Worm (Caenorhabditis elegans): ENCODE measurements around the gene ddr-2.
A peak's percentile ranks its signal among the peaks of the same experiment; 100 is the strongest.

Gene ddr-2

DNA sequence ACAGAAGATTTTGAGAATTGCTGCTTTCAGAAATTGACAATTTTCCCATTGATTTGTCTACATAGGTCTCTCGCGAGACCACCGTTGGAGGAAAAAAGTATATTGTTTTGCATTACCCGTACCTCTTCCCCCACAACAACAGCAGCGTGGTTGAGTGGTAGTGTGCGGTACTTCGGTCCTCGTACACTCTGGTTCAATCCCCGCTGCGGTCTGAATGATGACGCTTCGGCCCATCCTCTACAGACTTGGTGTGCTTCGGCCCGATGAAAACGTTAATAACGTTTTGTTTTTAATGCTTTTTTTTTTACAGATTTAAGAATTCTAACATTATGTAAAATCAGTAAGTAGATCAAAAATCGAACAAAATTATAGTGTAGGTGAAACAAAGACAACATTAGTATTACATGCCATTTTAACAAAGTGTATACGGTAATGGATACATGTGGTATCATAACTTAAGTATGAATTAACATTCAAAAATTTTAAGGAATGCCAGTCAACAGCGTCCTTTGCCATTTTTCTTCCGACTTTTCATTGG, 32.9 kb downstream of the ddr-2 start, which contains the start of gene ZK816.3 (continued):
- TF ChIP-seq hlh-30 (tag; optimal IDR thresholded peaks at IDR 0.05; ENCODE audit: insufficient read depth) = no peak
- TF ChIP-seq pha-2 (tag; optimal IDR thresholded peaks at IDR 0.05) = peak; percentile 50
- no peak for TF ChIP-seq elt-4 (tag; optimal IDR thresholded peaks at IDR 0.05)
- peak; percentile 12 for TF ChIP-seq tbx-7 (tag; optimal IDR thresholded peaks at IDR 0.05)
- TF ChIP-seq tbx-2 (tag; optimal IDR thresholded peaks at IDR 0.05) = peak; percentile 72
- TF ChIP-seq ceh-14 (tag; optimal IDR thresholded peaks at IDR 0.05) = peak; percentile 4
- no peak for TF ChIP-seq nhr-11 (tag; optimal IDR thresholded peaks at IDR 0.05)
- no peak for TF ChIP-seq lim-6 (tag; optimal IDR thresholded peaks at IDR 0.05)
- TF ChIP-seq hlh-15 (tag; optimal IDR thresholded peaks at IDR 0.05) = peak; percentile 29
- TF ChIP-seq zip-5 (tag; optimal IDR thresholded peaks at IDR 0.05) = no peak
- no peak for TF ChIP-seq ceh-24 (tag; optimal IDR thresholded peaks at IDR 0.05)
- TF ChIP-seq ceh-6 (GFP tag; optimal IDR thresholded peaks at IDR 0.05) = peak; percentile 75
- TF ChIP-seq ahr-1 (tag; optimal IDR thresholded peaks at IDR 0.05) = no peak
- TF ChIP-seq pat-9 (tag; optimal IDR thresholded peaks at IDR 0.05) = peak; percentile 71
- no peak for TF ChIP-seq pqm-1 (tag; optimal IDR thresholded peaks at IDR 0.05)
- TF ChIP-seq elt-2 (tag; optimal IDR thresholded peaks at IDR 0.05) = peak; percentile 78
- TF ChIP-seq ceh-48 (tag; optimal IDR thresholded peaks at IDR 0.05) = no peak

DNA sequence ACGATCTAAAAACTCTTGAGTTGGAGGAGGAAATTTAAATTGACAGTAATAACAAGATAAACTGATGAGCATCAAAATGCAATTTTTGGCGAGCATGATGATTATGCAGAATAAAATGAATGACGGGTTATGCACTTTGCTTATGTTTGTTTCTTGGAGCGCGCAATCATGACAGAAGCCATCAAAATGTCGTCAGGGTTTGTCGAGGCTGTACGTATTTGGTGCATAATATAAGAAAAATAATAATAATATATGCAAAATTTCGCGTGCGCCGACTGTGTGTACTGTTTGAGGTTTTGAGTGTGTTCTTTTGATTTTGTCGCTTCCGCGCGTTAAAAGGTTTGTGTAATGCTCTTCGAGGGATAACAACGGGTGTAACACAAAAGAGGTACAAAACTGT, 35.2 kb downstream of the ddr-2 start, which contains the start of gene nspg-4:
nspg-4 (minus strand) TSS at position 101 of the 400 bp plus-strand sequence.
- no peak for TF ChIP-seq pha-4 (tag; optimal IDR thresholded peaks at IDR 0.05)
- no peak for TF ChIP-seq unc-42 (tag; optimal IDR thresholded peaks at IDR 0.05)
- no peak for TF ChIP-seq ref-2 (tag; optimal IDR thresholded peaks at IDR 0.05)
- TF ChIP-seq pqm-1 (tag; optimal IDR thresholded peaks at IDR 0.05) = no peak
- no peak for TF ChIP-seq sox-4 (tag; optimal IDR thresholded peaks at IDR 0.05)
- TF ChIP-seq pag-3 (tag; optimal IDR thresholded peaks at IDR 0.05; ENCODE audit: borderline replicate concordance) = no peak
- TF ChIP-seq tbx-2 (tag; optimal IDR thresholded peaks at IDR 0.05) = no peak

DNA sequence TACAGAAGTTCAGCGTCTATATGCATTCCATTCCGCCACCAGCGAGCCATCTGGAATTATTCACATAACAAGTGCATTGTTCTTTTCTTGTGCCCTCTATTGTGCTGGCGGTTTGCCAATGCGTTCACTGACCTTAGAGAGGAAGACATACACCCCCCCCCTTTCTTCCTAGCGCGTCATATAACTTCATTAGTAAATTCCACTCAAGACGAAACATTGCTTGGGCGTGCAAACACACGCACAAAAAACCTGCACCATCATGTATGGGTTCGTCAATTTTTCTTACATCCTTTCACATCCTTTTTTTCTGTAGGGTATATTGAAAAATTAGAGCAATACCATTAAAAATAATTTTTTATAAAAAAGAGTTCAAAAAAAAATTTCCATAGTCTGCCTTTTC, 36.4 kb downstream of the ddr-2 start, which contains the start of gene ZK816.1:
ZK816.1 (plus strand) TSS at position 187 of the 400 bp plus-strand sequence.
- TF ChIP-seq sox-2 (GFP tag; IDR thresholded peaks at IDR 0.05) (peak; percentile 23; the same call in 1 of the 2 replicates), ref-2 (tag; optimal IDR thresholded peaks at IDR 0.05) (peak; percentile 8), ceh-2 (tag; optimal IDR thresholded peaks at IDR 0.05) (no peak), unc-42 (tag; optimal IDR thresholded peaks at IDR 0.05) (peak; percentile 69), ceh-31 (tag; optimal IDR thresholded peaks at IDR 0.05) (peak; percentile 47)

DNA sequence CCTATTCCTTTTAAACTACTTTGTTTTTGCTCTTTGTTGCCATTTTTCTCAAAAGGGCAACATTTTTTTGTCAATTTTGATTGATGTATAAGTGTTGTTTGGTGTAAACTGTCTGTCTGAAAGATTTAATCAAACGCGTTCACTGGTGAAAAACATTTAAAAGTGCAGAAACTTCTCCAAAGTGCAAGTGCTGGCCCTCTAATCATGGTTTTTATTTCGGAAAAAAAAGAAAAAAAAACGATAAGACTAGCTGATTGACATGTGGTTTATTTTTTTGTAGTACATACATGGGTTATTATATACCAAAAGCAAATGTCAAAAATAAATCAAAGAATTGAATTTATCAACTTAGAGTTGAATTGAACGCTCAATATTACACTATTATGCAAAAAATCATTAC, 47.3 kb downstream of the ddr-2 start, which contains the start of gene dhs-26:
dhs-26 (minus strand) TSS at position 116 of the 400 bp plus-strand sequence.
- no peak for TF ChIP-seq lin-11 (tag; optimal IDR thresholded peaks at IDR 0.05)

DNA sequence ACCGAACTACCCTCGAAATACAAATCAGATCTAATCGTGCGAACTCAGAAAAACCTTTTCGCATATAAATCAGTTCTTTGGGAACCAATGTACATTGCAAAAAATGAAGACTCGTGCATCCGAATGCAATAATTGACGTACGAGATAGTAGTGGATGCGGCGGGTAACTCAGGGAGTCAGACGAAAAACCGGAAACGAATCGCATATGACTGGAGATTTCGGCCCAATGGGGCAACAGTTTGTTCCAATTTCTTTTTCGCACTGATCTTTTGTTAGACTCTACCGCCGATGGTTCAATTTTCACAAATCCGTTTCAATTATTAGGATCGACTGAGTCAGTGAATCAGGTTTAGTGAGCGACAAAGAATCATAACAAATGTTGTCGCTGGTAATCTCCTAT, 51.7 kb downstream of the ddr-2 start:
- no peak for TF ChIP-seq hlh-8 (tag; optimal IDR thresholded peaks at IDR 0.05)
- no peak for TF ChIP-seq pros-1 (tag; optimal IDR thresholded peaks at IDR 0.05)
- no peak for TF ChIP-seq sox-4 (tag; optimal IDR thresholded peaks at IDR 0.05)
- TF ChIP-seq hlh-30 (tag; optimal IDR thresholded peaks at IDR 0.05; ENCODE audit: insufficient read depth) = no peak
- no peak for TF ChIP-seq ceh-18 (tag; optimal IDR thresholded peaks at IDR 0.05)
- TF ChIP-seq odd-2 (tag; optimal IDR thresholded peaks at IDR 0.05) = no peak
- TF ChIP-seq ets-4 (tag; optimal IDR thresholded peaks at IDR 0.05) = no peak
- TF ChIP-seq gmeb-2 (tag; optimal IDR thresholded peaks at IDR 0.05) = no peak
- TF ChIP-seq unc-42 (tag; optimal IDR thresholded peaks at IDR 0.05) = no peak
- TF ChIP-seq ceh-30 (tag; optimal IDR thresholded peaks at IDR 0.05) = no peak
- TF ChIP-seq C08G9.2 (tag; optimal IDR thresholded peaks at IDR 0.05) = no peak
- no peak for TF ChIP-seq F13H6.1 (tag; optimal IDR thresholded peaks at IDR 0.05)
- no peak for TF ChIP-seq pax-1 (tag; optimal IDR thresholded peaks at IDR 0.05)
- no peak for TF ChIP-seq K02D7.2 (tag; optimal IDR thresholded peaks at IDR 0.05)
- no peak for TF ChIP-seq ceh-22 (tag; optimal IDR thresholded peaks at IDR 0.05)
- TF ChIP-seq syd-9 (tag; optimal IDR thresholded peaks at IDR 0.05) = no peak
- TF ChIP-seq ceh-19 (GFP tag; optimal IDR thresholded peaks at IDR 0.05) = no peak
- TF ChIP-seq ref-2 (tag; optimal IDR thresholded peaks at IDR 0.05) = no peak
- TF ChIP-seq K09A11.1 (tag; optimal IDR thresholded peaks at IDR 0.05; ENCODE audit: insufficient read depth) = no peak
- TF ChIP-seq ttx-3 (tag; optimal IDR thresholded peaks at IDR 0.05) = no peak

Measured in whole organism, late embryonic.